Worm (Caenorhabditis elegans): ENCODE measurements around the gene frpr-15.
A peak's percentile ranks its signal among the peaks of the same experiment; 100 is the strongest.

frpr-15 gene

DNA sequence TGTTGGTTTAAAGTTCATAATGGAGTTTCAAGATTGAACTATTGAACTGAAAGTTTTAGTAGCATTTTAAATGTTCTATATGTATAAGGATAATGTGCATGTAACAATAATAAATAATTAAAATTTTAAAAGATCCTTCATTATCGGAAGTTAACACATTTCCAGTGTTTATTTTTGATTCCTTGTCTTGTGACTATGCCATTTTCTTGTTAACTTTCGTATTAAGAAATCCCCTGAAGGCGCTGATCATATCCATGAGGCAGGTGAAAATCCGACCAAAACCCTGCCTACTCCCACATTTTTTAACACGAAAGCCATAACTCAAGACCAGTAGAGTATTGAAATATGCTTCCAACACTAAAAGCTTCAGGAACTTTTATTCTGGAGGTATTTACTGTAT lies 39.8 kb downstream of the frpr-15 start, which contains the start of gene R11D1.7:
TSS of gene R11D1.7 (plus strand) at position 301 of the 400 bp plus-strand sequence.
- TF ChIP-seq sea-1 (GFP tag; conservative IDR thresholded peaks at IDR 0.05) (no peak), tbx-37 (GFP tag; conservative IDR thresholded peaks at IDR 0.05) (no peak), hnd-1 (tag; optimal IDR thresholded peaks at IDR 0.05) (no peak), aly-1 (tag; optimal IDR thresholded peaks at IDR 0.05) (no peak), scrt-1 (GFP tag; IDR thresholded peaks at IDR 0.05) (no peak), ama-1 (optimal IDR thresholded peaks at IDR 0.05) (no peak), ceh-13 (GFP tag; optimal IDR thresholded peaks at IDR 0.05) (no peak), hmbx-1 (tag; optimal IDR thresholded peaks at IDR 0.05) (no peak), ets-7 (tag; optimal IDR thresholded peaks at IDR 0.05) (no peak), B0310.2 (tag; optimal IDR thresholded peaks at IDR 0.05) (no peak), tra-4 (tag; optimal IDR thresholded peaks at IDR 0.05) (no peak), flt-1 (GFP tag; IDR thresholded peaks at IDR 0.05) (no peak), hmg-4 (GFP tag; optimal IDR thresholded peaks at IDR 0.05) (no peak), pes-1 (GFP tag; IDR thresholded peaks at IDR 0.05) (no peak), ceh-36 (tag; optimal IDR thresholded peaks at IDR 0.05) (no peak), F13C5.2 (tag; optimal IDR thresholded peaks at IDR 0.05) (no peak), tbx-11 (GFP tag; IDR thresholded peaks at IDR 0.05) (no peak)

DNA sequence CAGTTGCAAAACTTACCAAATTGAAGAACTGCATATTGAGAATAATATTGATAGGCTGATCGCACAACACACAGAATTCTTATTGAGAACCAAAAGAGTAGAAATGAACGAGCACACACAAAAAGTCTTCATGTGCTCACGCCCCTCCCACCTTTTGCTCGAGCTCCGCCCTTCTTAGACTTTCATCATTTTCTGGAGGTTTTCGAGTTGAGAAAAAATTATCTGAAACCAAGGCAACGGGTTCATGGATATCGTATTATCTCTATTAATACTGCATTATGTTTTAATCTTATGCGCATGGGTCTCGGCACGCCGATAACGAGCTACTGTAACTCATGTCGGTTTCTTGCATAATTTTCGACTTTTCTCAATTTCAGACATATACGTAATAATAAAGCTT lies 46.0 kb downstream of the frpr-15 start, which contains the start of gene R11D1.12:
TSS of gene R11D1.12 (minus strand) at position 101 of the 400 bp plus-strand sequence.
- TF ChIP-seq scrt-1 (GFP tag; IDR thresholded peaks at IDR 0.05) (no peak), tbx-11 (GFP tag; IDR thresholded peaks at IDR 0.05) (no peak), tra-4 (tag; optimal IDR thresholded peaks at IDR 0.05) (no peak), ceh-13 (GFP tag; optimal IDR thresholded peaks at IDR 0.05) (no peak), aly-1 (tag; optimal IDR thresholded peaks at IDR 0.05) (no peak), hmbx-1 (tag; optimal IDR thresholded peaks at IDR 0.05) (no peak), pes-1 (GFP tag; IDR thresholded peaks at IDR 0.05) (no peak), hnd-1 (tag; optimal IDR thresholded peaks at IDR 0.05) (no peak), F13C5.2 (tag; optimal IDR thresholded peaks at IDR 0.05) (no peak)

ce11 chrV:12727104-12727637 lies 47.3 kb downstream of the frpr-15 start, which contains the start of gene R11D1.13:
R11D1.13 (plus strand) TSS chrV:12727154.
- TF ChIP-seq ceh-13 (GFP tag; optimal IDR thresholded peaks at IDR 0.05) (no peak), B0310.2 (tag; optimal IDR thresholded peaks at IDR 0.05) (no peak), tbx-37 (GFP tag; conservative IDR thresholded peaks at IDR 0.05) (no peak)

DNA sequence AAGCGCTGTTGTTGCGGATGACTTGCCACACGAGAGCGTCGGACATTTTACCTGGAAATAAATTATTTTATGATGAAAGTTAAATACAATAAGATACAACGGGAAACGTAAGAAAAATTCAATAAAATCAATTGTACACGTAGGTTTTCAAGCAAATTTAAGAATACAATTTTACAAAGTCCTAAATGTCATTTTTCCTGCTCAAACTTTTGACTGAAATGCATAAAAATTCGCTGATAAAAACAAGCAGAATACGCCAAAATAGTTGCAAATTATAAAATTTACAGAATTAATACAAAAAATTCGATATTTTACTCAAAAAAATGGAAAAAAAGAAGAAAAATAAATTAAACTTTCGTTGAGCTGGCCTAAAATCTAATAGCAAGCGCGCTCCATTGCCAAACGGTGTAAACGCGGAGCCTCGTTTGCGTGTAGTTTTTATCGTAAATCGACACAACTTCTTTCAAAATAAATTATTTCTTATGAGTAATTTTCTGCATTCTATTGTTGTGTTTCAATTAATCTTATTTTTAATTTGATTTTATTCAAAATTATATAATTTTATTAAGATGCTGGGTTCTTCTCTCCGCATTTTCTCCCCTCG lies 48.3 kb downstream of the frpr-15 start, which contains the start of the genes rpl-28 and mrpl-49:
TSS of gene rpl-28 (minus strand) at position 51 of the 604 bp plus-strand sequence.
TSS of gene mrpl-49 (plus strand) at position 570 of the 604 bp plus-strand sequence.
- TF ChIP-seq F13C5.2 (tag; optimal IDR thresholded peaks at IDR 0.05), result peak; percentile 33
- no peak for TF ChIP-seq hnd-1 (tag; optimal IDR thresholded peaks at IDR 0.05)

- no peak for TF ChIP-seq hmg-4 (GFP tag; optimal IDR thresholded peaks at IDR 0.05)
- no peak for TF ChIP-seq B0310.2 (tag; optimal IDR thresholded peaks at IDR 0.05)
- TF ChIP-seq tra-4 (tag; optimal IDR thresholded peaks at IDR 0.05), result no peak
- no peak for TF ChIP-seq hnd-1 (tag; optimal IDR thresholded peaks at IDR 0.05)
- no peak for TF ChIP-seq scrt-1 (GFP tag; IDR thresholded peaks at IDR 0.05)
- no peak for TF ChIP-seq flt-1 (GFP tag; IDR thresholded peaks at IDR 0.05)
- TF ChIP-seq F13C5.2 (tag; optimal IDR thresholded peaks at IDR 0.05), result no peak
Measured at ce11 chrV:12729220-12729619, 49.3 kb downstream of the frpr-15 start, which contains the start of gene R11D1.10. R11D1.10 (plus strand) TSS chrV:12729520.

- no peak for TF ChIP-seq hnd-1 (tag; optimal IDR thresholded peaks at IDR 0.05)
- no peak for TF ChIP-seq hmbx-1 (tag; optimal IDR thresholded peaks at IDR 0.05)
- no peak for TF ChIP-seq tbx-37 (GFP tag; conservative IDR thresholded peaks at IDR 0.05)
- no peak for TF ChIP-seq F13C5.2 (tag; optimal IDR thresholded peaks at IDR 0.05)
- no peak for TF ChIP-seq flt-1 (GFP tag; IDR thresholded peaks at IDR 0.05)
- TF ChIP-seq ama-1 (optimal IDR thresholded peaks at IDR 0.05), result no peak
- TF ChIP-seq tra-4 (tag; optimal IDR thresholded peaks at IDR 0.05), result no peak
- TF ChIP-seq scrt-1 (GFP tag; IDR thresholded peaks at IDR 0.05), result no peak
- TF ChIP-seq ceh-13 (GFP tag; optimal IDR thresholded peaks at IDR 0.05), result no peak
- TF ChIP-seq sea-1 (GFP tag; conservative IDR thresholded peaks at IDR 0.05), result no peak
- TF ChIP-seq aly-1 (tag; optimal IDR thresholded peaks at IDR 0.05), result no peak
- no peak for TF ChIP-seq ets-7 (tag; optimal IDR thresholded peaks at IDR 0.05)
Measured at ce11 chrV:12732734-12733133, 52.8 kb downstream of the frpr-15 start.

- no peak for TF ChIP-seq hmbx-1 (tag; optimal IDR thresholded peaks at IDR 0.05)
- TF ChIP-seq ceh-36 (tag; optimal IDR thresholded peaks at IDR 0.05), result no peak
- TF ChIP-seq scrt-1 (GFP tag; IDR thresholded peaks at IDR 0.05), result no peak
- TF ChIP-seq aly-1 (tag; optimal IDR thresholded peaks at IDR 0.05), result no peak
- TF ChIP-seq B0310.2 (tag; optimal IDR thresholded peaks at IDR 0.05), result no peak
- TF ChIP-seq tbx-37 (GFP tag; conservative IDR thresholded peaks at IDR 0.05), result no peak
- TF ChIP-seq tbx-11 (GFP tag; IDR thresholded peaks at IDR 0.05), result no peak
- TF ChIP-seq ceh-13 (GFP tag; optimal IDR thresholded peaks at IDR 0.05), result no peak
- TF ChIP-seq pes-1 (GFP tag; IDR thresholded peaks at IDR 0.05), result no peak
- no peak for TF ChIP-seq tra-4 (tag; optimal IDR thresholded peaks at IDR 0.05)
- TF ChIP-seq flt-1 (GFP tag; IDR thresholded peaks at IDR 0.05), result no peak
- TF ChIP-seq ets-7 (tag; optimal IDR thresholded peaks at IDR 0.05), result no peak
- TF ChIP-seq hmg-4 (GFP tag; optimal IDR thresholded peaks at IDR 0.05), result no peak
- TF ChIP-seq F13C5.2 (tag; optimal IDR thresholded peaks at IDR 0.05), result no peak
- no peak for TF ChIP-seq ama-1 (optimal IDR thresholded peaks at IDR 0.05)
Measured at ce11 chrV:12733465-12734248, 53.8 kb downstream of the frpr-15 start, which contains the start of the genes dhs-21 and xbx-9. dhs-21 (minus strand) TSS chrV:12733645. xbx-9 (plus strand) TSS chrV:12734198.
